Worm (Caenorhabditis elegans) whole organism, midembryonic: ENCODE data around the gene swd-2.2.

Source experiments
- T22C8.4 ChIP-seq: fragments of 200-800 bp; sonication (Bioruptor generic); IDR thresholded peaks from 2 replicates; pipeline ENCODE4 v1.3.6; 2022; ENCODE audit warnings: missing genetic modification characterization, missing compliant biosample characterization
- cog-1 ChIP-seq: sonication (generic microtip); optimal IDR thresholded peaks from 2 replicates; lab custom pipeline; 2016; ENCODE audit warnings: missing genetic modification characterization, missing compliant biosample characterization
- flt-1 ChIP-seq: fragments of 200-800 bp; sonication (Bioruptor generic); IDR thresholded peaks from 2 replicates; pipeline ENCODE4 v1.3.6; 2022; ENCODE audit warnings: missing genetic modification characterization, missing compliant biosample characterization
- klf-2 ChIP-seq: fragments of 200-800 bp; sonication (Bioruptor generic); conservative IDR thresholded peaks from 2 replicates; pipeline ENCODE4 v1.3.6; 2022; ENCODE audit warnings: missing genetic modification reagents, missing genetic modification characterization, missing compliant biosample characterization
- med-1 ChIP-seq: sonication (generic microtip); optimal IDR thresholded peaks from 2 replicates; lab custom pipeline; 2017; ENCODE audit warnings: missing genetic modification characterization, mild to moderate bottlenecking, missing compliant biosample characterization, antibody characterized with exemption, missing genetic modification reagents; ENCODE audit not compliant: insufficient read depth
- ref-1 ChIP-seq: fragments of 200-800 bp; sonication (Bioruptor generic); conservative IDR thresholded peaks from 2 replicates; pipeline ENCODE4 v1.3.6; 2022; ENCODE audit warnings: missing genetic modification reagents, missing genetic modification characterization, missing compliant biosample characterization
- tab-1 ChIP-seq: fragments of 200-800 bp; sonication (Bioruptor generic); IDR thresholded peaks from 2 replicates; pipeline ENCODE4 v1.3.6; 2022; ENCODE audit warnings: missing genetic modification characterization, missing compliant biosample characterization
- ztf-23 ChIP-seq: fragments of 200-800 bp; sonication (Bioruptor generic); IDR thresholded peaks from 2 replicates; pipeline ENCODE4 v1.3.6; 2022; ENCODE audit warnings: missing genetic modification reagents, missing genetic modification characterization, missing compliant biosample characterization
- ztf-29 ChIP-seq: fragments of 200-800 bp; sonication (Bioruptor generic); IDR thresholded peaks from 2 replicates; pipeline ENCODE4 v1.3.6; 2022; ENCODE audit warnings: missing genetic modification reagents, missing genetic modification characterization, missing compliant biosample characterization

Gene swd-2.2

DNA sequence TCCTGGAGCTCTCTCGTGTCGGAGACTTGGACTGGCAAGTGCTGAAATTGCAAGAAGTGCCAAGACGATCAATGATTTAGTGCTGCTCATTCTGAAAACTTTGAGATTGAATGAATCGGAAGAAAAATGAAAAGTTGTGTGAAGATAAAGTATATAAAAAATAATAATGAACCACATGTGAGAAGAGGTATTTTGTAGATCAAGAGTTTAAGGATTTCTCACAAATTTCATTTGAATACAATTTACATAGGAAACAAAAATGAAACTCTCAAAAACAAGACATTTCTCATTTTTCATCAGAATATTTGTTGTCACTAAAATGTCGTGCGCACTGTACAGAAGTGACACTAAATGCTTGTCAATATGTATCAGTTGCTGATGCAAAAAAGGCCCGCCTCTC, 48.3 kb downstream of the swd-2.2 start, which contains the start of gene T14A8.2:
Gene T14A8.2, minus strand, starts transcription at position 101 of the 400 bp plus-strand sequence.
- no peak for TF ChIP-seq ref-1 (GFP tag; lab: Robert Waterston, UW)
- TF ChIP-seq med-1: no peak
- no peak for TF ChIP-seq klf-2 (GFP tag; lab: Robert Waterston, UW)
- no peak for TF ChIP-seq ztf-29 (GFP tag; lab: Robert Waterston, UW)
- TF ChIP-seq ztf-23 (GFP tag; lab: Robert Waterston, UW): no peak
- TF ChIP-seq tab-1 (GFP tag; lab: Robert Waterston, UW): no peak
- TF ChIP-seq cog-1: no peak
- no peak for TF ChIP-seq flt-1
- TF ChIP-seq T22C8.4 (GFP tag; lab: Robert Waterston, UW): no peak

DNA sequence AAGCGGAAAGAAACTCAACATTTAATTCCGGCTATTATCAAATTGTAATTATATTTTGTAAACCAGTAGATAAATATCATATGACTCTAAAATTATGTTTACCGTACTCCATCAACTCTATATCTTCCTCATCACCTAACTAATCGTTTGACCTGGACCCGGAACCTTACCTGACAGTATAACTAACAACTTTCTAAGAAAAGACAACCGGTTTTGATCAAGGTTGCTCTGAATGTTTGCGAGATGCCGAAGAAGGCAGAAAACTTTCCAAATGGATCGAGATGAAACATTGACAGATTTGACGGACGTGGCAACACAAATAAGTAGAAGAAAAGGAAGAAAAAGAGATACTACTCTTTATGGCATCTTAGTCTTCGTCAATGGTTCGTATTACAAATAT, 50.4 kb downstream of the swd-2.2 start:
- TF ChIP-seq flt-1 (no peak), ztf-29 (GFP tag; lab: Robert Waterston, UW) (no peak), T22C8.4 (GFP tag; lab: Robert Waterston, UW) (no peak), med-1 (no peak), ref-1 (GFP tag; lab: Robert Waterston, UW) (no peak), cog-1 (no peak), ztf-23 (GFP tag; lab: Robert Waterston, UW) (no peak), klf-2 (GFP tag; lab: Robert Waterston, UW) (no peak), tab-1 (GFP tag; lab: Robert Waterston, UW) (no peak)
